Worm (Caenorhabditis elegans) whole organism, L1 larva: ENCODE results near the gene B0001.5.

Source experiments
- aha-1 ChIP-seq: fragments of 150-350 bp; optimal IDR thresholded peaks from 2 replicates; lab custom pipeline; 2014; ENCODE audit warnings: missing biosample characterization, missing genetic modification characterization
- aly-2 ChIP-seq: fragments of 150-350 bp; optimal IDR thresholded peaks from 2 replicates; lab custom pipeline; 2014; ENCODE audit warnings: missing biosample characterization, missing genetic modification characterization
- ama-1 ChIP-seq: fragments of 150-350 bp; optimal IDR thresholded peaks from 2 replicates; lab custom pipeline; 2014
- ceh-88 ChIP-seq: fragments of 200-800 bp; sonication (Bioruptor generic); IDR thresholded peaks from 2 replicates; pipeline ENCODE4 v1.3.6; 2022; ENCODE audit warnings: missing genetic modification characterization, missing compliant biosample characterization
- ces-1 ChIP-seq: fragments of 150-350 bp; optimal IDR thresholded peaks from 2 replicates; lab custom pipeline; 2014; ENCODE audit warnings: missing biosample characterization, missing genetic modification reagents, missing genetic modification characterization
- efl-1 ChIP-seq, 4 experiments: fragments of 150-350 bp; optimal IDR thresholded peaks in 3 of 4; peaks in 1 of 4; 1 replicate in 1 of 4; 2 replicates in 3 of 4; lab custom pipeline; 2014; ENCODE audit warnings: missing biosample characterization in 2 of 4, missing genetic modification characterization in 2 of 4, missing genetic modification reagents in 2 of 4
- egl-13 ChIP-seq: sonication (generic microtip); optimal IDR thresholded peaks from 2 replicates; lab custom pipeline; 2016; ENCODE audit warnings: missing genotype, missing genetic modification reagents, missing genetic modification characterization, missing compliant biosample characterization
- egl-27 ChIP-seq, 2 experiments: fragments of 150-350 bp in 1 of 2; sonication (generic microtip); optimal IDR thresholded peaks; 3 replicates each; lab custom pipeline; 2017 to 2018; ENCODE audit warnings: missing biosample characterization in 2 of 2, missing genetic modification characterization in 2 of 2, missing genetic modification reagents in 2 of 2
- elt-2 ChIP-seq: sonication (generic microtip); optimal IDR thresholded peaks from 2 replicates; lab custom pipeline; 2016; ENCODE audit warnings: missing genetic modification characterization, mild to moderate bottlenecking, inconsistent platforms, missing compliant biosample characterization, missing genetic modification reagents
- fkh-4 ChIP-seq: sonication (generic microtip); optimal IDR thresholded peaks from 2 replicates; lab custom pipeline; 2016; ENCODE audit warnings: missing compliant biosample characterization, missing genetic modification characterization, borderline replicate concordance
- hlh-4 ChIP-seq: sonication (generic microtip); optimal IDR thresholded peaks from 2 replicates; lab custom pipeline; 2016; ENCODE audit warnings: mild to moderate bottlenecking, missing genetic modification characterization, missing compliant biosample characterization
- hpl-2 ChIP-seq: fragments of 150-350 bp; optimal IDR thresholded peaks from 2 replicates; lab custom pipeline; 2014; ENCODE audit warnings: missing biosample characterization, missing genetic modification reagents, missing genetic modification characterization
- lin-13 ChIP-seq: fragments of 150-350 bp; optimal IDR thresholded peaks from 2 replicates; lab custom pipeline; 2014; ENCODE audit warnings: missing biosample characterization, missing genetic modification reagents, missing genetic modification characterization
- lin-39 ChIP-seq: fragments of 150-350 bp; optimal IDR thresholded peaks from 2 replicates; lab custom pipeline; 2014; ENCODE audit warnings: missing biosample characterization, missing genetic modification reagents, missing genetic modification characterization
- lir-3 ChIP-seq: sonication (generic microtip); optimal IDR thresholded peaks from 2 replicates; lab custom pipeline; 2016; ENCODE audit warnings: mild to moderate bottlenecking, missing genetic modification characterization, moderate library complexity, missing compliant biosample characterization; ENCODE audit not compliant: poor library complexity
- nhr-11 ChIP-seq: fragments of 150-350 bp; optimal IDR thresholded peaks from 2 replicates; lab custom pipeline; 2014; ENCODE audit warnings: missing biosample characterization, missing genetic modification characterization
- nhr-12 ChIP-seq: sonication (generic microtip); optimal IDR thresholded peaks from 2 replicates; lab custom pipeline; 2017; ENCODE audit warnings: missing biosample characterization, missing genetic modification characterization
- nhr-19 ChIP-seq: fragments of 200-800 bp; sonication (Bioruptor generic); conservative IDR thresholded peaks from 2 replicates; pipeline ENCODE4 v1.3.6; 2022; ENCODE audit warnings: missing genetic modification characterization, missing compliant biosample characterization
- nhr-237 ChIP-seq: fragments of 150-350 bp; optimal IDR thresholded peaks from 2 replicates; lab custom pipeline; 2014; ENCODE audit warnings: missing biosample characterization, missing genetic modification characterization
- nhr-47 ChIP-seq: sonication (generic microtip); optimal IDR thresholded peaks from 2 replicates; lab custom pipeline; 2016; ENCODE audit warnings: mild to moderate bottlenecking, missing genetic modification characterization, moderate library complexity, missing compliant biosample characterization
- nhr-84 ChIP-seq: sonication (generic microtip); optimal IDR thresholded peaks from 2 replicates; lab custom pipeline; 2017; ENCODE audit warnings: missing biosample characterization, missing genetic modification characterization
- nhr-85 ChIP-seq: sonication (generic microtip); peaks from one replicate; lab custom pipeline; 2016; ENCODE audit warnings: missing genetic modification characterization, inconsistent platforms, missing compliant biosample characterization
- pag-3 ChIP-seq: sonication (generic microtip); optimal IDR thresholded peaks from 2 replicates; lab custom pipeline; 2017; ENCODE audit warnings: missing genetic modification characterization, mild to moderate bottlenecking, missing compliant biosample characterization, antibody characterized with exemption, borderline replicate concordance; ENCODE audit not compliant: insufficient read depth
- pax-3 ChIP-seq: fragments of 200-800 bp; sonication (Bioruptor generic); optimal IDR thresholded peaks from 2 replicates; lab custom pipeline; 2018; ENCODE audit warnings: mild to moderate bottlenecking, missing genetic modification characterization, moderate library complexity, missing compliant biosample characterization
- pqm-1 ChIP-seq: sonication (generic microtip); optimal IDR thresholded peaks from 3 replicates; lab custom pipeline; 2017; ENCODE audit warnings: missing biosample characterization, missing genetic modification characterization
- rnt-1 ChIP-seq: sonication (generic microtip); optimal IDR thresholded peaks from 2 replicates; lab custom pipeline; 2016; ENCODE audit warnings: mild to moderate bottlenecking, missing genetic modification characterization, moderate library complexity, missing compliant biosample characterization
- skn-1 ChIP-seq: fragments of 150-350 bp; optimal IDR thresholded peaks from 2 replicates; lab custom pipeline; 2014; ENCODE audit warnings: missing biosample characterization, missing genetic modification characterization
- snpc-4 ChIP-seq: fragments of 150-350 bp; optimal IDR thresholded peaks from 2 replicates; lab custom pipeline; 2014; ENCODE audit warnings: missing biosample characterization, missing genetic modification characterization
- snu-23 ChIP-seq: sonication (generic microtip); optimal IDR thresholded peaks from 2 replicates; lab custom pipeline; 2016; ENCODE audit warnings: missing genetic modification characterization, missing compliant biosample characterization
- sup-37 ChIP-seq: fragments of 200-800 bp; sonication (Bioruptor generic); optimal IDR thresholded peaks from 2 replicates; lab custom pipeline; 2018; ENCODE audit warnings: mild to moderate bottlenecking, missing genetic modification characterization, missing compliant biosample characterization
- swsn-7 ChIP-seq: sonication (generic microtip); optimal IDR thresholded peaks from 2 replicates; lab custom pipeline; 2016; ENCODE audit warnings: missing genetic modification characterization, missing compliant biosample characterization
- tbx-2 ChIP-seq: sonication (generic microtip); optimal IDR thresholded peaks from 2 replicates; lab custom pipeline; 2016; ENCODE audit warnings: missing genetic modification characterization, missing compliant biosample characterization
- unc-30 ChIP-seq: sonication (generic microtip); optimal IDR thresholded peaks from 2 replicates; lab custom pipeline; 2017; ENCODE audit warnings: missing biosample characterization, missing genetic modification characterization
- unc-62 ChIP-seq: fragments of 150-350 bp; optimal IDR thresholded peaks from 2 replicates; lab custom pipeline; 2014; ENCODE audit warnings: missing biosample characterization, missing genetic modification reagents, missing genetic modification characterization
- unc-86 ChIP-seq: sonication (generic microtip); optimal IDR thresholded peaks from 2 replicates; lab custom pipeline; 2016; ENCODE audit warnings: missing genetic modification characterization, missing compliant biosample characterization
- zip-4 ChIP-seq: fragments of 200-800 bp; sonication (Bioruptor generic); optimal IDR thresholded peaks from 2 replicates; lab custom pipeline; 2018; ENCODE audit warnings: mild to moderate bottlenecking, missing genetic modification characterization, moderate library complexity, missing compliant biosample characterization
- ztf-4 ChIP-seq: fragments of 150-350 bp; optimal IDR thresholded peaks from 2 replicates; lab custom pipeline; 2014; ENCODE audit warnings: missing biosample characterization, missing genetic modification characterization

The B0001.5 gene

DNA sequence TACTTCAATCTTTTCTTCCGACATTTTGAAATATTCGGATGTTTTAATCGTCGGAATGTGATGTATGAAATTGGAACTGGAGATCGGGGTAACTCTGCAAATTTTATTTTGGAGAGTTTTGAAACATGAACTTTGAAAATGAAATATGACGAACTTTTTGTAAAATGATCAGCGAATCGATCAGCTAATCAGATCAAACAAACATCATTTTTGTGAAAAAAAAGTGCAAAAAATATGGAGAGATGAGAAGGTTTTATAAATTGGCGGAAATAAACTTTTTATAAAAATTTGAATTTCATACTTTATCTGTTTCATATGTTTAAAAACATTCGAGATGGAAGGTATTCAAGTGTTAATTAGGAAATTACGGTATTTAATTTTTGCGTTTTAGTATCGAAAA, 31.7 kb downstream of the B0001.5 start, which contains the start of gene dlc-2:
Gene dlc-2, minus strand, starts transcription at position 101 of the 400 bp plus-strand sequence.
- TF ChIP-seq tbx-2 (tag; lab: Kevin White, UChicago) (no peak), pqm-1 (tag; lab: Kevin White, UChicago) (no peak), lin-13 (GFP tag; lab: Kevin White, UChicago) (no peak), elt-2 (tag; lab: Kevin White, UChicago) (no peak)

DNA sequence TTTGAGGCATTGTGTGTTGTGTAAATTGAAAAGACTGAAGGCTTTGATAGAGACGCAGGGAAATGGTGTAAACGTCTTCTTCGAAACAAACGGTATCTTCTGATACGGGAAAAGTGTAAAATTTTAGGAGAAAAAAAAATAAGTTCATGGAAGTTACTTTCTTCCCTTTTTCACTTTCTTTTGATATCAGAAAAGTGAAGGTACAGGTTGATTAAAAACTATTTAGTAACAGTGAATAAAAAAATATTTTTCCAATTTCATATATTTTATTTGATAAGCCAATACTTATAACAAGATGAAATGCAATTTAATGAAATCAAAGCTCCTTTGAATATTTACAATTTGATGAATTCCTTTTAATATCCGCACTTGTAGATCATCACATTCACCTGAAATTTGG, 32.8 kb downstream of the B0001.5 start, which contains the start of gene col-129:
Gene col-129, minus strand, starts transcription at position 101 of the 400 bp plus-strand sequence.
- TF ChIP-seq nhr-19 (GFP tag; lab: Robert Waterston, UW), result no peak
- TF ChIP-seq zip-4 (GFP tag; lab: Kevin White, UChicago), result no peak
- TF ChIP-seq nhr-237, result no peak
- no peak for TF ChIP-seq lir-3
- no peak for TF ChIP-seq sup-37 (GFP tag; lab: Kevin White, UChicago)
- no peak for TF ChIP-seq hlh-4 (tag; lab: Kevin White, UChicago)
- no peak for TF ChIP-seq nhr-12 (tag; lab: Kevin White, UChicago)
- TF ChIP-seq elt-2 (tag; lab: Kevin White, UChicago), result no peak
- no peak for TF ChIP-seq unc-30
- TF ChIP-seq skn-1 (tag; lab: Kevin White, UChicago), result no peak
- no peak for TF ChIP-seq fkh-4 (tag; lab: Kevin White, UChicago)
- no peak for TF ChIP-seq aha-1
- TF ChIP-seq pax-3 (tag; lab: Kevin White, UChicago), result no peak
- no peak for TF ChIP-seq ces-1
- TF ChIP-seq snpc-4 (tag; lab: Kevin White, UChicago), result no peak
- no peak for TF ChIP-seq ceh-88 (GFP tag; lab: Robert Waterston, UW)
- TF ChIP-seq rnt-1 (tag; lab: Kevin White, UChicago), result no peak
- TF ChIP-seq egl-27 (tag; optimal IDR thresholded peaks at IDR 0.05; lab: Kevin White, UChicago), result no peak
- no peak for TF ChIP-seq efl-1 (optimal IDR thresholded peaks at IDR 0.05; lab: Kevin White, UChicago)
- TF ChIP-seq efl-1 (GFP tag; optimal IDR thresholded peaks at IDR 0.05 in 1 of 2; lab: Kevin White, UChicago), result no peak
- TF ChIP-seq, all 84 proteins: peak for 0

DNA sequence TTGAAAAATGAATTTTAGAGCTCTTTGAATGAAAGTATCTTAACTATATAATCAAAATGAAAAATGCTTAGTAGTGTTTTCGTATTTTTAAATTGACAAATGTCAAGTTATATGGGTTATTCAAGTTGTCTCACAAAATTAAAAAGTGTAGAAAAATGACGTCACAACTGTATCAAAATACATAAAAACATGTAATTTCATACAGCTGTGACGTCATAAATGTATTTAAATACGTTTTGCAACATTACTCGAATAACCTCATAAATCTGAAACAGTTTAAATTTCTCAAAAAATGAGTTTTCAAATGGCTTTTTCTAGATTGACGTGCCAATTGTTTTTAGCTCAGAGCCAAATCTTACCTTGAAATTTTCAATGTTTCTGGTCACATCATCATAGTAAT, 33.4 kb downstream of the B0001.5 start:
- TF ChIP-seq nhr-85 (tag; lab: Kevin White, UChicago), result no peak
- no peak for TF ChIP-seq ama-1 (lab: Kevin White, UChicago)
- TF ChIP-seq aly-2 (tag; lab: Kevin White, UChicago), result no peak
- no peak for TF ChIP-seq egl-13 (tag; lab: Kevin White, UChicago)
- no peak for TF ChIP-seq hpl-2 (GFP tag; lab: Kevin White, UChicago)
- TF ChIP-seq nhr-84 (tag; lab: Kevin White, UChicago), result no peak
- no peak for TF ChIP-seq lir-3
- TF ChIP-seq nhr-19 (GFP tag; lab: Robert Waterston, UW), result no peak
- no peak for TF ChIP-seq unc-86 (tag; lab: Kevin White, UChicago)
- TF ChIP-seq aha-1, result no peak
- no peak for TF ChIP-seq rnt-1 (tag; lab: Kevin White, UChicago)
- no peak for TF ChIP-seq nhr-47 (tag; lab: Kevin White, UChicago)
- TF ChIP-seq nhr-11 (tag; lab: Kevin White, UChicago), result no peak
- no peak for TF ChIP-seq ztf-4 (tag; lab: Kevin White, UChicago)
- no peak for TF ChIP-seq unc-62
- no peak for TF ChIP-seq lin-39 (tag; lab: Kevin White, UChicago)
- TF ChIP-seq snu-23 (GFP tag; lab: Kevin White, UChicago), result no peak
- TF ChIP-seq snpc-4 (tag; lab: Kevin White, UChicago), result no peak
- TF ChIP-seq swsn-7 (tag; lab: Kevin White, UChicago), result no peak
- TF ChIP-seq pag-3, result no peak
